Fruit fly (Drosophila melanogaster): ENCODE results near the gene CG6144.

Gene CG6144

dm6 chr2L:10497106-10497800 is 8.8 kb downstream of the CG6144 start (continued):
- TF ChIP-seq bigmax (GFP tag; optimal IDR thresholded peaks at IDR 0.05): no peak
- peak; percentile 1 for TF ChIP-seq CG33213 (GFP tag; optimal IDR thresholded peaks at IDR 0.05)
- TF ChIP-seq Dip2 (GFP tag; IDR thresholded peaks at IDR 0.05): no peak
- TF ChIP-seq Pdp1 (GFP tag; optimal IDR thresholded peaks at IDR 0.05): peak in 1 of 2 experiments; percentile 18
- no peak for TF ChIP-seq so (GFP tag; IDR thresholded peaks at IDR 0.05)
- TF ChIP-seq Fer1 (GFP tag; optimal IDR thresholded peaks at IDR 0.05): no peak
- TF ChIP-seq sug (tag; optimal IDR thresholded peaks at IDR 0.05): no peak
- TF ChIP-seq dan (GFP tag; IDR thresholded peaks at IDR 0.05): no peak
- no peak for TF ChIP-seq vfl (GFP tag; optimal IDR thresholded peaks at IDR 0.05)
- no peak for TF ChIP-seq nerfin-1 (tag; optimal IDR thresholded peaks at IDR 0.05)
- TF ChIP-seq CG8089 (GFP tag; optimal IDR thresholded peaks at IDR 0.05): peak; percentile 23
- TF ChIP-seq CG30403 (GFP tag; optimal IDR thresholded peaks at IDR 0.05): no peak
- no peak for TF ChIP-seq Sox100B (GFP tag; optimal IDR thresholded peaks at IDR 0.05)
- no peak for TF ChIP-seq trh (GFP tag; optimal IDR thresholded peaks at IDR 0.05)
- no peak for TF ChIP-seq Kr (GFP tag; optimal IDR thresholded peaks at IDR 0.05)
- TF ChIP-seq D19A (tag; optimal IDR thresholded peaks at IDR 0.05): no peak
- TF ChIP-seq h (optimal IDR thresholded peaks at IDR 0.05): no peak
- TF ChIP-seq Hr78 (GFP tag; optimal IDR thresholded peaks at IDR 0.05): peak in 1 of 2 experiments; percentile 18
- no peak for TF ChIP-seq CG10979 (tag; optimal IDR thresholded peaks at IDR 0.05)
- no peak for TF ChIP-seq CG12155 (GFP tag; optimal IDR thresholded peaks at IDR 0.05)
- no peak for TF ChIP-seq fru (optimal IDR thresholded peaks at IDR 0.05)
- peak; percentile 52 for TF ChIP-seq bab2 (GFP tag; optimal IDR thresholded peaks at IDR 0.05)
- TF ChIP-seq CG2202 (tag; optimal IDR thresholded peaks at IDR 0.05): peak; percentile 22
- no peak for TF ChIP-seq sob (GFP tag; IDR thresholded peaks at IDR 0.05)
- TF ChIP-seq CG1792 (GFP tag; optimal IDR thresholded peaks at IDR 0.05): peak; percentile 14
- no peak for TF ChIP-seq CG17361 (GFP tag; IDR thresholded peaks at IDR 0.05)
- TF ChIP-seq CG1024 (GFP tag; IDR thresholded peaks at IDR 0.05): no peak
- no peak for TF ChIP-seq CG13775 (GFP tag; optimal IDR thresholded peaks at IDR 0.05)
- peak; percentile 53 for TF ChIP-seq dmrt11E (tag; optimal IDR thresholded peaks at IDR 0.05)
- no peak for TF ChIP-seq prd (optimal IDR thresholded peaks at IDR 0.05)
- TF ChIP-seq prd (GFP tag; IDR thresholded peaks at IDR 0.05): no peak
- TF ChIP-seq CG6813 (GFP tag; optimal IDR thresholded peaks at IDR 0.05): peak; percentile 52
- no peak for TF ChIP-seq Side (GFP tag; optimal IDR thresholded peaks at IDR 0.05)

dm6 chr2L:10499608-10500007 is 11.1 kb downstream of the CG6144 start:
- TF ChIP-seq dan (GFP tag; IDR thresholded peaks at IDR 0.05) (no peak), CG17328 (GFP tag; IDR thresholded peaks at IDR 0.05) (no peak), Sin3A (optimal IDR thresholded peaks at IDR 0.05) (no peak), CG11560 (tag; IDR thresholded peaks at IDR 0.05) (no peak), dimm (GFP tag; IDR thresholded peaks at IDR 0.05) (no peak), CG4360 (GFP tag; IDR thresholded peaks at IDR 0.05) (peak; percentile 84), CG12104 (GFP tag; optimal IDR thresholded peaks at IDR 0.05) (no peak), wek (GFP tag; optimal IDR thresholded peaks at IDR 0.05) (no peak), CG18599 (GFP tag; optimal IDR thresholded peaks at IDR 0.05) (peak; percentile 6), CG10366 (GFP tag; IDR thresholded peaks at IDR 0.05) (no peak), CG8478 (optimal IDR thresholded peaks at IDR 0.05) (no peak), repo (GFP tag; optimal IDR thresholded peaks at IDR 0.05) (no peak), nau (GFP tag; optimal IDR thresholded peaks at IDR 0.05) (no peak), exex (tag; optimal IDR thresholded peaks at IDR 0.05) (no peak), BtbVII (GFP tag; optimal IDR thresholded peaks at IDR 0.05) (peak; percentile 53), Hr51 (GFP tag; optimal IDR thresholded peaks at IDR 0.05) (no peak), E2f2 (GFP tag; IDR thresholded peaks at IDR 0.05) (peak; percentile 17), ATbp (GFP tag; optimal IDR thresholded peaks at IDR 0.05) (peak; percentile 20), rib (GFP tag; IDR thresholded peaks at IDR 0.05) (peak; percentile 37; the same call in 1 of the 2 replicates), CkIIα-i1 (GFP tag; IDR thresholded peaks at IDR 0.05) (no peak), ase (GFP tag; IDR thresholded peaks at IDR 0.05) (no peak), CG13775 (GFP tag; optimal IDR thresholded peaks at IDR 0.05) (no peak), fu2 (GFP tag; optimal IDR thresholded peaks at IDR 0.05) (no peak)

Data from whole organism, embryonic.